Worm (Caenorhabditis elegans) whole organism, L4 larva: Measurements from ENCODE around the gene C56G2.5.

ENCODE experiments used
- D1046.2 ChIP-seq: fragments of 200-800 bp; sonication (Bioruptor generic); IDR thresholded peaks from 2 replicates; pipeline ENCODE4 v1.3.6; 2022; ENCODE audit warnings: missing genetic modification characterization, missing compliant biosample characterization
- F10B5.3 ChIP-seq: sonication (generic microtip); optimal IDR thresholded peaks from 2 replicates; lab custom pipeline; 2016; ENCODE audit warnings: mild to moderate bottlenecking, missing genetic modification characterization, missing compliant biosample characterization
- F26F4.8 ChIP-seq: fragments of 200-800 bp; sonication (Bioruptor generic); conservative IDR thresholded peaks from 2 replicates; pipeline ENCODE4 v1.3.6; 2022; ENCODE audit warnings: missing genetic modification characterization, missing compliant biosample characterization
- F37D6.2 ChIP-seq: sonication (generic microtip); optimal IDR thresholded peaks from 2 replicates; lab custom pipeline; 2016; ENCODE audit warnings: mild to moderate bottlenecking, missing genetic modification characterization, missing compliant biosample characterization
- F44E2.7 ChIP-seq: fragments of 200-800 bp; sonication (Bioruptor generic); IDR thresholded peaks from 2 replicates; pipeline ENCODE4 v2.1.2; 2022; ENCODE audit warnings: missing genetic modification characterization, missing compliant biosample characterization
- F49E8.2 ChIP-seq: sonication (generic microtip); optimal IDR thresholded peaks from 2 replicates; lab custom pipeline; 2016; ENCODE audit warnings: missing compliant biosample characterization, mild to moderate bottlenecking, missing genetic modification characterization, borderline replicate concordance
- T20F7.1 ChIP-seq: fragments of 200-800 bp; sonication (Bioruptor generic); optimal IDR thresholded peaks from 2 replicates; lab custom pipeline; 2018; ENCODE audit warnings: mild to moderate bottlenecking, missing genetic modification characterization, missing compliant biosample characterization
- Y48G9A.11 ChIP-seq: fragments of 200-800 bp; sonication (Bioruptor generic); IDR thresholded peaks from 2 replicates; pipeline ENCODE4 v1.3.6; 2022; ENCODE audit warnings: missing genetic modification reagents, missing genetic modification characterization, missing compliant biosample characterization
- ZK546.5 ChIP-seq, 2 experiments: sonication (generic microtip); optimal IDR thresholded peaks; 2 replicates each; lab custom pipeline; 2017; ENCODE audit warnings: missing biosample characterization in 2 of 2, missing genetic modification characterization in 2 of 2
- aha-1 ChIP-seq: fragments of 150-350 bp; peaks from one replicate; lab custom pipeline; 2014; ENCODE audit warnings: missing biosample characterization, missing genetic modification characterization
- ama-1 ChIP-seq: fragments of 150-350 bp; optimal IDR thresholded peaks from 2 replicates; lab custom pipeline; 2014; ENCODE audit warnings: inconsistent platforms, mixed read lengths
- ceh-28 ChIP-seq: fragments of 150-350 bp; optimal IDR thresholded peaks from 2 replicates; lab custom pipeline; 2014; ENCODE audit warnings: missing biosample characterization, missing genetic modification reagents, missing genetic modification characterization
- ceh-32 ChIP-seq: sonication (generic microtip); optimal IDR thresholded peaks from 2 replicates; lab custom pipeline; 2016; ENCODE audit warnings: mild to moderate bottlenecking, missing genetic modification characterization, missing compliant biosample characterization; ENCODE audit not compliant: poor library complexity
- ceh-62 ChIP-seq: sonication (generic microtip); optimal IDR thresholded peaks from 2 replicates; lab custom pipeline; 2017; ENCODE audit warnings: missing biosample characterization, missing genetic modification characterization
- daf-12 ChIP-seq: fragments of 150-350 bp; optimal IDR thresholded peaks from 2 replicates; lab custom pipeline; 2014; ENCODE audit warnings: missing biosample characterization, missing genetic modification reagents, missing genetic modification characterization
- daf-16 ChIP-seq, 3 experiments: sonication (generic microtip); optimal IDR thresholded peaks; 2 replicates each; lab custom pipeline; 2016 to 2017; ENCODE audit warnings: missing genetic modification characterization in 3 of 3, missing genetic modification reagents in 3 of 3, mild to moderate bottlenecking in 2 of 3, missing compliant biosample characterization in 2 of 3, missing biosample characterization in 1 of 3, moderate library complexity in 1 of 3
- dmd-6 ChIP-seq: fragments of 200-800 bp; sonication (Bioruptor generic); IDR thresholded peaks from 2 replicates; pipeline ENCODE4 v1.3.6; 2022; ENCODE audit warnings: missing genetic modification reagents, missing genetic modification characterization, missing compliant biosample characterization
- dmd-9 ChIP-seq: fragments of 200-800 bp; sonication (Bioruptor generic); IDR thresholded peaks from 2 replicates; pipeline ENCODE4 v1.3.6; 2022; ENCODE audit warnings: missing genetic modification reagents, missing genetic modification characterization, missing compliant biosample characterization
- dpl-1 ChIP-seq: fragments of 150-350 bp; optimal IDR thresholded peaks from 2 replicates; lab custom pipeline; 2014; ENCODE audit warnings: missing biosample characterization, missing genetic modification reagents, missing genetic modification characterization
- duxl-1 ChIP-seq: sonication (generic microtip); optimal IDR thresholded peaks from 2 replicates; lab custom pipeline; 2016; ENCODE audit warnings: mild to moderate bottlenecking, missing genetic modification characterization, moderate library complexity, missing compliant biosample characterization; ENCODE audit not compliant: poor library complexity
- fos-1 ChIP-seq: fragments of 150-350 bp; optimal IDR thresholded peaks from 2 replicates; lab custom pipeline; 2014; ENCODE audit warnings: missing biosample characterization, missing genetic modification characterization
- hif-1 ChIP-seq, 2 experiments: sonication (generic microtip); optimal IDR thresholded peaks; 2 replicates each; lab custom pipeline; 2016 to 2017; ENCODE audit warnings: missing compliant biosample characterization in 2 of 2, missing genetic modification characterization in 2 of 2, missing genetic modification reagents in 2 of 2, missing genotype in 2 of 2, mild to moderate bottlenecking in 1 of 2
- hmg-1.1 ChIP-seq: fragments of 200-800 bp; sonication (Bioruptor generic); IDR thresholded peaks from 2 replicates; pipeline ENCODE4 v1.3.6; 2022; ENCODE audit warnings: missing genetic modification reagents, missing genetic modification characterization, missing compliant biosample characterization
- jun-1 ChIP-seq: fragments of 150-350 bp; optimal IDR thresholded peaks from 2 replicates; lab custom pipeline; 2014; ENCODE audit warnings: missing biosample characterization, missing genetic modification reagents, missing genetic modification characterization
- lin-13 ChIP-seq: fragments of 150-350 bp; optimal IDR thresholded peaks from 2 replicates; lab custom pipeline; 2014; ENCODE audit warnings: missing biosample characterization, missing genetic modification reagents, missing genetic modification characterization
- lin-29 ChIP-seq: fragments of 200-800 bp; sonication (Bioruptor generic); IDR thresholded peaks from 2 replicates; pipeline ENCODE4 v1.3.6; 2022; ENCODE audit warnings: missing genetic modification reagents, missing genetic modification characterization, missing compliant biosample characterization
- lin-38 ChIP-seq: fragments of 200-800 bp; sonication (Bioruptor generic); IDR thresholded peaks from 2 replicates; pipeline ENCODE4 v1.3.6; 2022; ENCODE audit warnings: missing genetic modification reagents, missing genetic modification characterization, missing compliant biosample characterization
- lin-39 ChIP-seq: fragments of 150-350 bp; optimal IDR thresholded peaks from 2 replicates; lab custom pipeline; 2014; ENCODE audit warnings: missing biosample characterization, missing genetic modification reagents, missing genetic modification characterization
- lsy-2 ChIP-seq, 2 experiments: fragments of 150-350 bp in 1 of 2; sonication (generic microtip) in 1 of 2; optimal IDR thresholded peaks; 2 replicates each; lab custom pipeline; 2014 to 2017; ENCODE audit warnings: missing biosample characterization in 2 of 2, missing genetic modification characterization in 2 of 2
- madf-9 ChIP-seq: fragments of 200-800 bp; sonication (Bioruptor generic); conservative IDR thresholded peaks from 2 replicates; pipeline ENCODE4 v1.3.6; 2022; ENCODE audit warnings: missing genetic modification reagents, missing genetic modification characterization, missing compliant biosample characterization
- mep-1 ChIP-seq: fragments of 150-350 bp; sonication (generic microtip); optimal IDR thresholded peaks from 3 replicates; lab custom pipeline; 2014; ENCODE audit warnings: missing biosample characterization, missing genetic modification characterization
- mxl-3 ChIP-seq: fragments of 200-800 bp; sonication (Bioruptor generic); optimal IDR thresholded peaks from 2 replicates; lab custom pipeline; 2018; ENCODE audit warnings: mild to moderate bottlenecking, missing genetic modification characterization, missing compliant biosample characterization
- nhr-102 ChIP-seq: sonication (generic microtip); optimal IDR thresholded peaks from 2 replicates; lab custom pipeline; 2016; ENCODE audit warnings: mild to moderate bottlenecking, missing genetic modification characterization, moderate library complexity, missing compliant biosample characterization
- nhr-11 ChIP-seq: fragments of 150-350 bp; optimal IDR thresholded peaks from 2 replicates; lab custom pipeline; 2014; ENCODE audit warnings: missing biosample characterization, missing genetic modification characterization
- nhr-111 ChIP-seq: fragments of 200-800 bp; sonication (Bioruptor generic); optimal IDR thresholded peaks from 2 replicates; lab custom pipeline; 2018; ENCODE audit warnings: mild to moderate bottlenecking, missing genetic modification characterization, missing compliant biosample characterization
- nhr-25 ChIP-seq: sonication (generic microtip); optimal IDR thresholded peaks from 2 replicates; lab custom pipeline; 2017; ENCODE audit warnings: missing genetic modification characterization, mild to moderate bottlenecking, missing compliant biosample characterization, antibody characterized with exemption, moderate library complexity, borderline replicate concordance; ENCODE audit not compliant: insufficient read depth
- nhr-28 ChIP-seq: fragments of 150-350 bp; optimal IDR thresholded peaks from 2 replicates; lab custom pipeline; 2014; ENCODE audit warnings: missing biosample characterization, missing genetic modification characterization
- nhr-42 ChIP-seq: fragments of 200-800 bp; sonication (Bioruptor generic); IDR thresholded peaks from 2 replicates; pipeline ENCODE4 v1.3.6; 2022; ENCODE audit warnings: missing genetic modification characterization, missing compliant biosample characterization
- nhr-48 ChIP-seq: sonication (generic microtip); optimal IDR thresholded peaks from 2 replicates; lab custom pipeline; 2016; ENCODE audit warnings: mild to moderate bottlenecking, missing genetic modification characterization, missing compliant biosample characterization
- nhr-6 ChIP-seq: fragments of 150-350 bp; optimal IDR thresholded peaks from 2 replicates; lab custom pipeline; 2014; ENCODE audit warnings: missing biosample characterization, missing genetic modification characterization
- nhr-76 ChIP-seq: fragments of 150-350 bp; optimal IDR thresholded peaks from 2 replicates; lab custom pipeline; 2014; ENCODE audit warnings: missing biosample characterization, missing genetic modification characterization
- nhr-77 ChIP-seq: fragments of 150-350 bp; optimal IDR thresholded peaks from 2 replicates; lab custom pipeline; 2014; ENCODE audit warnings: missing biosample characterization, missing genetic modification characterization
- pha-4 ChIP-seq, 2 experiments: fragments of 150-350 bp in 1 of 2; fragments of 200-800 bp in 1 of 2; sonication (Bioruptor generic) in 1 of 2; IDR thresholded peaks in 1 of 2; optimal IDR thresholded peaks in 1 of 2; 2 replicates each; pipeline versions ENCODE4 v1.3.6 to Lab custom; 2014 to 2022; ENCODE audit warnings: missing genetic modification characterization in 2 of 2, missing genetic modification reagents in 2 of 2, missing biosample characterization in 1 of 2, missing compliant biosample characterization in 1 of 2
- php-3 ChIP-seq: fragments of 200-800 bp; sonication (Bioruptor generic); IDR thresholded peaks from 2 replicates; pipeline ENCODE4 v1.3.6; 2022; ENCODE audit warnings: missing genetic modification reagents, missing genetic modification characterization, missing compliant biosample characterization
- saeg-2 ChIP-seq: fragments of 200-800 bp; sonication (Bioruptor generic); IDR thresholded peaks from 2 replicates; pipeline ENCODE4 v1.3.6; 2022; ENCODE audit warnings: missing genetic modification reagents, missing genetic modification characterization, missing compliant biosample characterization
- snpc-4 ChIP-seq: fragments of 150-350 bp; optimal IDR thresholded peaks from 2 replicates; lab custom pipeline; 2014; ENCODE audit warnings: missing biosample characterization, missing genetic modification characterization
- vab-7 ChIP-seq: fragments of 200-800 bp; sonication (Bioruptor generic); IDR thresholded peaks from 2 replicates; pipeline ENCODE4 v1.3.6; 2022; ENCODE audit warnings: missing genetic modification reagents, missing genetic modification characterization, missing compliant biosample characterization
- zag-1 ChIP-seq: fragments of 150-350 bp; optimal IDR thresholded peaks from 2 replicates; lab custom pipeline; 2014; ENCODE audit warnings: missing biosample characterization, missing genetic modification characterization
- zip-2 ChIP-seq: fragments of 150-350 bp; optimal IDR thresholded peaks from 2 replicates; lab custom pipeline; 2014; ENCODE audit warnings: missing biosample characterization, missing genetic modification characterization
- ztf-11 ChIP-seq: fragments of 150-350 bp; optimal IDR thresholded peaks from 2 replicates; lab custom pipeline; 2014; ENCODE audit warnings: missing biosample characterization, missing genetic modification characterization

C56G2.5 gene

ce11 chrIII:6280070-6280596, 43.9 kb downstream of the C56G2.5 start, which contains the start of gene hmg-1.2:
TSS of gene hmg-1.2 (plus strand) at chrIII:6280380.
- TF ChIP-seq mep-1 (tag; lab: Kevin White, UChicago) = peak; percentile 84
- peak; percentile 43 for TF ChIP-seq nhr-102
- TF ChIP-seq hmg-1.1 (GFP tag; lab: Robert Waterston, UW) = peak; percentile 92
- TF ChIP-seq hif-1 (tag; optimal IDR thresholded peaks at IDR 0.05; lab: Kevin White, UChicago) = peak in 1 of 2 experiments; percentile 78
- no peak for TF ChIP-seq nhr-42 (GFP tag; lab: Robert Waterston, UW)
- TF ChIP-seq lin-29 (GFP tag; lab: Robert Waterston, UW) = no peak
- peak; percentile 7 for TF ChIP-seq nhr-25 (tag; lab: Kevin White, UChicago)
- TF ChIP-seq saeg-2 (GFP tag; lab: Robert Waterston, UW) = no peak
- 0 out of 2 replicates have a peak, but pooled peaks have one; percentile 40 for TF ChIP-seq madf-9 (GFP tag; lab: Robert Waterston, UW)
- TF ChIP-seq ZK546.5 (tag; optimal IDR thresholded peaks at IDR 0.05; lab: Kevin White, UChicago) = no peak
- peak; percentile 54 to 83 for TF ChIP-seq lsy-2 (tag; optimal IDR thresholded peaks at IDR 0.05; lab: Kevin White, UChicago)
- TF ChIP-seq lin-39 (tag; lab: Kevin White, UChicago) = no peak
- peak; percentile 91 for TF ChIP-seq aha-1 (tag; lab: Kevin White, UChicago)
- TF ChIP-seq dmd-6 (GFP tag; lab: Robert Waterston, UW) = peak; percentile 66
- TF ChIP-seq zip-2 (tag; lab: Kevin White, UChicago) = no peak
- TF ChIP-seq ztf-11 = no peak
- TF ChIP-seq F10B5.3 (tag; lab: Kevin White, UChicago) = peak; percentile 58
- no peak for TF ChIP-seq Y48G9A.11 (GFP tag; lab: Robert Waterston, UW)
- TF ChIP-seq daf-12 (tag; lab: Kevin White, UChicago) = no peak
- TF ChIP-seq nhr-11 (tag; lab: Kevin White, UChicago) = peak; percentile 77
- TF ChIP-seq snpc-4 = no peak
- peak; percentile 62 for TF ChIP-seq dpl-1 (GFP tag; lab: Kevin White, UChicago)
- TF ChIP-seq dmd-9 (GFP tag; lab: Robert Waterston, UW) = no peak
- TF ChIP-seq fos-1 = no peak
- TF ChIP-seq F26F4.8 (GFP tag; lab: Robert Waterston, UW) = no peak
- TF ChIP-seq nhr-111 (GFP tag; lab: Kevin White, UChicago) = no peak
- no peak for TF ChIP-seq D1046.2 (GFP tag; lab: Robert Waterston, UW)
- 0 out of 2 replicates have a peak, but pooled peaks have one; percentile 11 for TF ChIP-seq php-3 (GFP tag; lab: Robert Waterston, UW)
- TF ChIP-seq ama-1 (lab: Kevin White, UChicago) = peak; percentile 67
- TF ChIP-seq zag-1 = no peak
- TF ChIP-seq nhr-6 (tag; lab: Kevin White, UChicago) = peak; percentile 39
- no peak for TF ChIP-seq F44E2.7 (GFP tag; lab: Robert Waterston, UW)
- TF ChIP-seq lin-13 (GFP tag; lab: Kevin White, UChicago) = peak; percentile 56
- no peak for TF ChIP-seq vab-7 (GFP tag; lab: Robert Waterston, UW)
- no peak for TF ChIP-seq nhr-76 (tag; lab: Kevin White, UChicago)
- TF ChIP-seq nhr-48 (tag; lab: Kevin White, UChicago) = peak; percentile 68
- no peak for TF ChIP-seq F49E8.2 (tag; lab: Kevin White, UChicago)
- TF ChIP-seq ceh-62 (tag; lab: Kevin White, UChicago) = no peak
- no peak for TF ChIP-seq duxl-1
- peak; percentile 66 to 81 for TF ChIP-seq daf-16 (GFP tag; optimal IDR thresholded peaks at IDR 0.05; lab: Kevin White, UChicago)
- TF ChIP-seq daf-16 (tag; optimal IDR thresholded peaks at IDR 0.05; lab: Kevin White, UChicago) = peak; percentile 67
- TF ChIP-seq ceh-32 (tag; lab: Kevin White, UChicago) = no peak
- peak; percentile 61 for TF ChIP-seq F37D6.2
- TF ChIP-seq pha-4 (GFP tag; IDR thresholded peaks at IDR 0.05; lab: Robert Waterston, UW) = peak; percentile 67
- TF ChIP-seq pha-4 (tag; optimal IDR thresholded peaks at IDR 0.05; lab: Kevin White, UChicago) = peak; percentile 20
- peak; percentile 52 for TF ChIP-seq lin-38 (GFP tag; lab: Robert Waterston, UW)
- peak; percentile 74 for TF ChIP-seq mxl-3
- TF ChIP-seq nhr-28 = peak; percentile 88
- TF ChIP-seq nhr-77 (tag; lab: Kevin White, UChicago) = peak; percentile 47
- peak; percentile 60 for TF ChIP-seq jun-1
- peak; percentile 59 for TF ChIP-seq T20F7.1 (GFP tag; lab: Kevin White, UChicago)
- TF ChIP-seq ceh-28 = no peak
